Fruit fly (Drosophila melanogaster) whole organism, wandering third instar larva: Measurements from ENCODE around the gene dome.

Experiments
- CrebA ChIP-seq: fragments of 200-800 bp; sonication (Bioruptor generic); optimal IDR thresholded peaks from 2 replicates; lab custom pipeline; 2016; ENCODE audit warnings: missing biosample characterization, mild to moderate bottlenecking, missing genetic modification characterization, borderline replicate concordance
- Dfd ChIP-seq: fragments of >200 bp; optimal IDR thresholded peaks from 2 replicates; lab custom pipeline; 2017; ENCODE audit warnings: missing biosample characterization, missing genetic modification characterization
- Hr83 ChIP-seq: fragments of 200-300 bp; sonication (Bioruptor generic); optimal IDR thresholded peaks from 2 replicates; lab custom pipeline; 2016; ENCODE audit warnings: missing biosample characterization, mild to moderate bottlenecking, missing genetic modification characterization, moderate library complexity; ENCODE audit not compliant: poor library complexity, severe bottlenecking
- OdsH ChIP-seq: fragments of 200-800 bp; sonication (Bioruptor generic); optimal IDR thresholded peaks from 2 replicates; lab custom pipeline; 2016; ENCODE audit warnings: missing biosample characterization, mild to moderate bottlenecking, missing genetic modification characterization
- Vsx2 ChIP-seq: fragments of 200-300, 225-300 bp; sonication (Bioruptor generic); optimal IDR thresholded peaks from 2 replicates; lab custom pipeline; 2018; ENCODE audit warnings: missing biosample characterization, missing genetic modification characterization; ENCODE audit not compliant: partially characterized antibody
- lola ChIP-seq: fragments of >200 bp; optimal IDR thresholded peaks from 2 replicates; lab custom pipeline; 2017; ENCODE audit warnings: missing biosample characterization, missing genetic modification characterization
- sv ChIP-seq: fragments of 200-800 bp; sonication (Bioruptor generic); optimal IDR thresholded peaks from 3 replicates; lab custom pipeline; 2016; ENCODE audit warnings: missing biosample characterization, missing genetic modification characterization
- tai ChIP-seq: sonication (Bioruptor generic); optimal IDR thresholded peaks from 2 replicates; lab custom pipeline; 2016; ENCODE audit warnings: missing biosample characterization, missing genetic modification characterization
- woc ChIP-seq: sonication (Bioruptor generic); optimal IDR thresholded peaks from 2 replicates; lab custom pipeline; 2016; ENCODE audit warnings: missing biosample characterization, mild to moderate bottlenecking, missing genetic modification characterization

DNA sequence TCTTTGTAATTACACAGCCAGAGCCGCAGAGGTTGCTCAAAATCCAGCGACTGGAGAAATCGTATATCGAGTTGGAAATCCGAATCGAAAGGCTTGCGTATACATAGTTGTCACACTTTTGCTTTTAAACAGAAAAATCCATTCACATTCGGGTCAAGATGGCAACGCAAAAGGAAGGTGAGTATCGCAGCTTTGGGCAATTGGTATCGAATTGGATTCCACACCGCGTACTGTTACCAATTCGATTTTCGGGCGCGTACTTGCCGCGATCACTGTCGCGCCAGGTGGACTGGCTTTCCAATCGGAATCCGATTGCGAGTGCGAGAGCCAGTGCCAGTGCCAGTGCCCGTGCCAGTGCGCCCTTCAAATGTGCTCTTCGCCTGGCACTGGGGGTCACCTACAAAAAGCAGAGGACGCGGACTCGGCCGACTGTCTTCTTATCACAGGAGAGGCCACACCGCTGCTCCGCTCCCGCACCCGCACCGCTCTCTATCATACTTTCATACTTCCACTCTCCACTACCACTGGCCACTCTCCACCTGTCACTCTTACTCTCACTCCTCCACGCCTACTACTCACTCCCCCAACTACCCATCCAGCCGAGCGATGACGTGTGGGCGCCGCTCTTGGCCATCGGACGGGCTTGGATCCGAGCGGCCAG lies 15.7 kb downstream of the dome start:
- TF ChIP-seq lola (GFP tag; lab: Kevin White, UChicago) (no peak), tai (GFP tag; lab: Kevin White, UChicago) (no peak), sv (GFP tag; lab: Kevin White, UChicago) (no peak), OdsH (GFP tag; lab: Kevin White, UChicago) (no peak), Dfd (GFP tag; lab: Kevin White, UChicago) (no peak), woc (GFP tag; lab: Kevin White, UChicago) (no peak), Vsx2 (GFP tag; lab: Kevin White, UChicago) (peak; percentile 41), CrebA (GFP tag; lab: Kevin White, UChicago) (no peak), Hr83 (GFP tag; lab: Kevin White, UChicago) (no peak)
